Worm (Caenorhabditis elegans): ENCODE measurements around the gene nhr-212.

nhr-212 gene

DNA sequence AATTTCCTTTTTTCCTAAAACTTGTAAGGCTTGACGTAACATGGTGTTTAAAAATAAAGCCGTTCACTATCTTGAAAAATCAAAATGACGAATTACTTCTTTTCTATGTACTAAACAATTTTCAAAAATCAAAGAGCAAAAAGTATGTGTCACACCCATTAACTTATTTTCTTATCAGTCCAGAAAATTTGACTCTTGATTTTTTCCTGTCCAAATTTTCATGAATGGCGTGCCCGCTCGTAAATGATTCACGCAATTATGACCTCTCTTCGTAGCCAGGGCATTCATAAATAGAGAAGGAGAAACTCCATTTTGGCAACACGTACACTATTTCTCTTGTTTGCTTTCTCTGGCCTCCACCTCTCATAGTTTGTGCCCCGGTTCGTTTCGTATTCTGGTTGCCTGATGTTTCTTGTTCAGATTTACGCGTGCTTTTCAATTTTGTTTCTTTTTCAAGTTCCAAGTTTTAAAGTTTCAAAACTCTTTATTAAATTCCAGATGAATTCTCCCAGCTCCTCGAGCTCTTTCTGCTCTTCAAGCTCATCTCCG, 6.9 kb upstream of the nhr-212 start, which contains the start of gene nhr-55:
Gene nhr-55, plus strand, starts transcription at position 499 of the 549 bp plus-strand sequence.
- TF ChIP-seq dsc-1 (tag; optimal IDR thresholded peaks at IDR 0.05) (no peak), fkh-8 (tag; optimal IDR thresholded peaks at IDR 0.05) (peak; percentile 5), lin-35 (GFP tag; optimal IDR thresholded peaks at IDR 0.05) (peak in 1 of 2 experiments; percentile 1), irx-1 (tag; optimal IDR thresholded peaks at IDR 0.05) (no peak), elt-2 (tag; optimal IDR thresholded peaks at IDR 0.05) (peak; percentile 14)

DNA sequence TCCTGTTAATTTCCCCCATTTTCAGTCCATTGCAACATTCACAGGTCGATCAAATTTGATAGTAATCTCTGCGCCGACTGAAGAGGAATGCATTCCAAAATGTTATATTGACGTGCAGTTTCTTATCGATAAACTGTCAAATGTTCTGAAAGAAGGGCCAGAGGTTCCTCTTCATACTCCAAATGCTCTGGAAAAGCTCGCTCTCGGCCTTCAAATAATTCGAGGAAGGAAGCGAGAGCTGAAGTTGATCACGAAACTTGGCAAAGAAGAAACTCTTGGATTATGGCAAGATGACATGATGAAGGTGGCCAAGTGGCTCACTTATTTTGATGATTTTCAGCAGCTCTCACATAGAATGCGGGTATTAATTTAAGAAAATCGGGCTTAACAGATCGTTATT, 5.6 kb upstream of the nhr-212 start:
- no peak for TF ChIP-seq Y116A8C.19 (tag; optimal IDR thresholded peaks at IDR 0.05; ENCODE audit: borderline replicate concordance)
- no peak for TF ChIP-seq nhr-12 (tag; optimal IDR thresholded peaks at IDR 0.05)
- no peak for TF ChIP-seq irx-1 (tag; optimal IDR thresholded peaks at IDR 0.05)
- TF ChIP-seq pax-3 (tag; optimal IDR thresholded peaks at IDR 0.05), result no peak
- TF ChIP-seq elt-3 (tag; optimal IDR thresholded peaks at IDR 0.05), result no peak
- no peak for TF ChIP-seq fos-1 (tag; optimal IDR thresholded peaks at IDR 0.05)
- TF ChIP-seq hlh-4 (tag; optimal IDR thresholded peaks at IDR 0.05), result no peak
- TF ChIP-seq xbp-1 (tag; optimal IDR thresholded peaks at IDR 0.05), result no peak
- no peak for TF ChIP-seq nhr-90 (tag; optimal IDR thresholded peaks at IDR 0.05; ENCODE audit: poor library complexity)

DNA sequence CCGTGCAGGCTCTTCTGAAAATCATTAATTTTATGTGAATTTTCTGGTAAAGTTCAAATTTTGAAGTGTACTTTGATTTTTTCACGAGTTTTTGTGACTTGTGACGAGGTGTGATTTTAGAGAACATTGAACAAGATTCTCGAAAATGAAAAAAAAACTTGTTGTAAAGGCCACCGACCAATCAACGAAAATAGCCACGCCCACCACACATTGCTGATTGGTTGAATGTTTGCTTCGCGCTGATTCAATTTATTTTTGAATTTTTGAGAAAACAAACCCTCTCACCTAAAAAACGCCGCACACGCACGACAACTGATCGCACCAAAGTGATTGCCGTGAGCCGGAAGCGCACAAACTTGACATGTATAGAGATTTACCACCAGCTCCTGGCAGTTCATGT, 1.8 kb upstream of the nhr-212 start:
- TF ChIP-seq ceh-88 (GFP tag; IDR thresholded peaks at IDR 0.05) (no peak), ceh-63 (GFP tag; optimal IDR thresholded peaks at IDR 0.05) (no peak), pqm-1 (tag; optimal IDR thresholded peaks at IDR 0.05) (no peak), irx-1 (tag; optimal IDR thresholded peaks at IDR 0.05) (no peak), rnt-1 (tag; optimal IDR thresholded peaks at IDR 0.05) (no peak), Y116A8C.19 (tag; optimal IDR thresholded peaks at IDR 0.05; ENCODE audit: borderline replicate concordance) (no peak), blmp-1 (tag; optimal IDR thresholded peaks at IDR 0.05) (no peak), zag-1 (tag; optimal IDR thresholded peaks at IDR 0.05) (no peak), nhr-237 (tag; optimal IDR thresholded peaks at IDR 0.05) (no peak), nhr-19 (GFP tag; conservative IDR thresholded peaks at IDR 0.05) (no peak), ztf-4 (tag; optimal IDR thresholded peaks at IDR 0.05) (no peak), sptf-1 (tag; optimal IDR thresholded peaks at IDR 0.05) (no peak), sup-37 (GFP tag; optimal IDR thresholded peaks at IDR 0.05) (no peak), lin-14 (GFP tag; optimal IDR thresholded peaks at IDR 0.05) (no peak), lin-13 (GFP tag; optimal IDR thresholded peaks at IDR 0.05) (no peak), zip-4 (GFP tag; optimal IDR thresholded peaks at IDR 0.05) (no peak)

DNA sequence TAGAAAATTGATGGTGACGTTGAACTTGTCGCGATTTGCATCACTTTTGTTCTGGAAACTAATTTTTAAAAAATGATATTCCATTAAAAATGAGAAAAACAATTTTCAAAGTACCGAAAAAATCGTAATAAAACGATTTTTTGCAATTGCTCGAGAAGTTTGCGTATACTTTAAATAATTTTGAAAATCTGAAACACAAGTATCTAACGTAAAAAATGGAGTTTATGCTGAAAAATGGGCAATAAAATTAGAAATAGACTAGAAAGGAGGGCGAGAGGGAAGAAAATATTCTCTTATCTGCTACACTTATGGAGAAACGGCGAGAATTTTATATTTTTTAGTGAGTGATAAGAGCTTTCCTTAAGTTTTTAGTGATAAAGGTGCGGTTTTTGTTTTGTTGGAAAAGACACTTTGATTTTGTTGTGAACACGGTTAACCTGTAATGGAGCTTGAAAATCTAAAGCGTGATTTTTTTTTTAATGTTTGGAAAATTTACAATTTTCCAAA, 1.3 kb upstream of the nhr-212 start, which contains the start of gene nhr-130:
Gene nhr-130, minus strand, starts transcription at position 51 of the 507 bp plus-strand sequence.
- peak; percentile 28 for TF ChIP-seq tlp-1 (tag; optimal IDR thresholded peaks at IDR 0.05)
- no peak for TF ChIP-seq rnt-1 (tag; optimal IDR thresholded peaks at IDR 0.05)
- TF ChIP-seq nhr-28 (tag; optimal IDR thresholded peaks at IDR 0.05), result no peak
- no peak for TF ChIP-seq fos-1 (tag; optimal IDR thresholded peaks at IDR 0.05)
- no peak for TF ChIP-seq mef-2 (tag; optimal IDR thresholded peaks at IDR 0.05)
- TF ChIP-seq nhr-77 (tag; optimal IDR thresholded peaks at IDR 0.05), result no peak
- TF ChIP-seq nhr-20 (tag; optimal IDR thresholded peaks at IDR 0.05), result peak; percentile 30
- TF ChIP-seq elt-2 (tag; optimal IDR thresholded peaks at IDR 0.05), result peak; percentile 78
- TF ChIP-seq unc-62 (GFP tag; optimal IDR thresholded peaks at IDR 0.05), result no peak
- TF ChIP-seq lin-14 (GFP tag; optimal IDR thresholded peaks at IDR 0.05), result peak; percentile 12
- TF ChIP-seq nhr-19 (GFP tag; conservative IDR thresholded peaks at IDR 0.05), result no peak
- TF ChIP-seq C34B4.2 (tag; optimal IDR thresholded peaks at IDR 0.05), result no peak
- no peak for TF ChIP-seq F16B12.6 (tag; optimal IDR thresholded peaks at IDR 0.05)

Data from whole organism, L1 larva.